Fruit fly (Drosophila melanogaster) whole organism, wandering third instar larva: Measurements from ENCODE around the gene CG4995.

Experiments used
- Myc ChIP-seq: fragments of >200 bp; optimal IDR thresholded peaks from 2 replicates; lab custom pipeline; 2017
- N ChIP-seq: fragments of >200 bp; optimal IDR thresholded peaks from 2 replicates; lab custom pipeline; 2018; ENCODE audit warnings: missing biosample characterization, missing external identifiers, missing genetic modification characterization
- Vsx2 ChIP-seq: fragments of 200-300, 225-300 bp; sonication (Bioruptor generic); optimal IDR thresholded peaks from 2 replicates; lab custom pipeline; 2018; ENCODE audit warnings: missing biosample characterization, missing genetic modification characterization; ENCODE audit not compliant: partially characterized antibody
- fru ChIP-seq: fragments of 200-800 bp; sonication (Bioruptor generic); optimal IDR thresholded peaks from 3 replicates; lab custom pipeline; 2016; ENCODE audit warnings: missing biosample characterization, mild to moderate bottlenecking, missing genetic modification characterization
- usp ChIP-seq: fragments of >200 bp; optimal IDR thresholded peaks from 2 replicates; lab custom pipeline; 2017; ENCODE audit warnings: missing biosample characterization, missing genetic modification characterization

DNA sequence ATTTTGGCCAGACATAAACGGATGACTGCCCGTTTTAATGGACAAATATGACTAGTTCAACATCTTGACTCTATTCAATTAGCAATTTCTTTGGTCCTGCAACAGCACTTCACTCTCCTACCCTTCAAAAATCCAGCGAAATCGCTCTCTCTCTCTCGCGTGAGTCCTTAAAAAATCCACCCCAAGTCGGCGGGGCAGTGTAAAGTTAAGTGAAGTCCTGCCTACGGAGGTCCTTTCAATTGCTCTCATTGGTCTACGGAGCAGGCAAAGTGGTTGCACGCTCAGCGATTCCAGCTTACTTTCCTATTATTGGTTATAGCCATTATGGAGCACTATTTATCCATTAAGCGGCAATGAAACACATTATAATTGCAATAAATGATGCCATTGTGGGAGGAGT is 31.6 kb downstream of the CG4995 start, which contains the start of gene CG34367:
- no peak for TF ChIP-seq Vsx2
- TF ChIP-seq usp (GFP tag; lab: Kevin White, UChicago) = no peak
- no peak for TF ChIP-seq Myc (lab: Kevin White, UChicago)
- TF ChIP-seq fru = no peak
- no peak for TF ChIP-seq N (GFP tag; lab: Kevin White, UChicago)
